Worm (Caenorhabditis elegans): Measurements from ENCODE around the gene nhr-114.

ce11 chrV:4185885-4186284 is 1.1 kb upstream of the nhr-114 start:
- TF ChIP-seq gei-8 (GFP tag; optimal IDR thresholded peaks at IDR 0.05) (no peak), fkh-10 (GFP tag; optimal IDR thresholded peaks at IDR 0.05) (no peak), lin-39 (tag; optimal IDR thresholded peaks at IDR 0.05) (no peak), ztf-7 (tag; optimal IDR thresholded peaks at IDR 0.05) (no peak), ztf-11 (tag; optimal IDR thresholded peaks at IDR 0.05) (no peak), nhr-11 (tag; optimal IDR thresholded peaks at IDR 0.05) (no peak), ceh-82 (tag; optimal IDR thresholded peaks at IDR 0.05) (no peak)
